Worm (Caenorhabditis elegans) whole organism, L2 larva: ENCODE results near the gene W10G6.6.

Experiments used
- C34F6.9 ChIP-seq: fragments of 150-350 bp; optimal IDR thresholded peaks from 2 replicates; lab custom pipeline; 2014; ENCODE audit warnings: missing biosample characterization, missing genetic modification characterization
- F13H6.1 ChIP-seq: sonication (generic microtip); optimal IDR thresholded peaks from 2 replicates; lab custom pipeline; 2016; ENCODE audit warnings: missing genetic modification characterization, missing compliant biosample characterization
- R02D3.7 ChIP-seq: fragments of 150-350 bp; optimal IDR thresholded peaks from 2 replicates; lab custom pipeline; 2014; ENCODE audit warnings: missing biosample characterization, missing genetic modification characterization
- Y55F3AM.14 ChIP-seq: fragments of 200-800 bp; sonication (Bioruptor generic); optimal IDR thresholded peaks from 2 replicates; lab custom pipeline; 2018; ENCODE audit warnings: mild to moderate bottlenecking, missing genetic modification characterization, missing compliant biosample characterization
- ZK546.5 ChIP-seq: sonication (generic microtip); optimal IDR thresholded peaks from 2 replicates; lab custom pipeline; 2017; ENCODE audit warnings: missing biosample characterization, missing genetic modification characterization
- alr-1 ChIP-seq: fragments of 150-350 bp; optimal IDR thresholded peaks from 2 replicates; lab custom pipeline; 2014; ENCODE audit warnings: missing biosample characterization, missing genetic modification characterization
- aly-2 ChIP-seq: fragments of 150-350 bp; optimal IDR thresholded peaks from 2 replicates; lab custom pipeline; 2014; ENCODE audit warnings: missing biosample characterization, missing genetic modification characterization
- ama-1 ChIP-seq: fragments of 150-350 bp; optimal IDR thresholded peaks from 2 replicates; lab custom pipeline; 2018; ENCODE audit warnings: inconsistent platforms
- blmp-1 ChIP-seq: sonication (generic microtip); optimal IDR thresholded peaks from 2 replicates; lab custom pipeline; 2017; ENCODE audit warnings: missing genetic modification characterization, mild to moderate bottlenecking, missing compliant biosample characterization, antibody characterized with exemption, moderate library complexity; ENCODE audit not compliant: insufficient read depth
- ceh-16 ChIP-seq: fragments of 150-350 bp; optimal IDR thresholded peaks from 2 replicates; lab custom pipeline; 2014; ENCODE audit warnings: missing biosample characterization, missing genetic modification characterization
- ceh-82 ChIP-seq: fragments of 150-350 bp; optimal IDR thresholded peaks from 2 replicates; lab custom pipeline; 2014; ENCODE audit warnings: missing biosample characterization, missing genetic modification characterization
- crh-2 ChIP-seq: sonication (generic microtip); optimal IDR thresholded peaks from 2 replicates; lab custom pipeline; 2017; ENCODE audit warnings: missing biosample characterization, missing genetic modification characterization
- dmd-4 ChIP-seq: sonication (generic microtip); optimal IDR thresholded peaks from 2 replicates; lab custom pipeline; 2017; ENCODE audit warnings: missing biosample characterization, missing genetic modification characterization
- egl-27 ChIP-seq: sonication (generic microtip); optimal IDR thresholded peaks from 3 replicates; lab custom pipeline; 2017; ENCODE audit warnings: missing biosample characterization, missing genetic modification reagents, missing genetic modification characterization
- elt-1 ChIP-seq: fragments of 150-350 bp; optimal IDR thresholded peaks from 2 replicates; lab custom pipeline; 2014; ENCODE audit warnings: missing biosample characterization, missing genetic modification characterization
- elt-3 ChIP-seq: sonication (generic microtip); optimal IDR thresholded peaks from 2 replicates; lab custom pipeline; 2017; ENCODE audit warnings: missing biosample characterization, missing genetic modification characterization
- fos-1 ChIP-seq: fragments of 150-350 bp; optimal IDR thresholded peaks from 2 replicates; lab custom pipeline; 2014; ENCODE audit warnings: missing biosample characterization, missing genetic modification characterization
- gmeb-1 ChIP-seq: fragments of 150-350 bp; optimal IDR thresholded peaks from 2 replicates; lab custom pipeline; 2014; ENCODE audit warnings: missing biosample characterization, missing genetic modification characterization
- lin-11 ChIP-seq: fragments of 150-350 bp; sonication (generic microtip); optimal IDR thresholded peaks from 2 replicates; lab custom pipeline; 2014; ENCODE audit warnings: missing biosample characterization, missing genetic modification characterization, inconsistent platforms, mixed read lengths
- lin-13 ChIP-seq: fragments of 150-350 bp; optimal IDR thresholded peaks from 2 replicates; lab custom pipeline; 2014; ENCODE audit warnings: missing biosample characterization, missing genetic modification reagents, missing genetic modification characterization
- lin-39 ChIP-seq: fragments of 150-350 bp; optimal IDR thresholded peaks from 2 replicates; lab custom pipeline; 2014; ENCODE audit warnings: missing biosample characterization, missing genetic modification reagents, missing genetic modification characterization
- lsy-2 ChIP-seq, 2 experiments: fragments of 150-350 bp in 1 of 2; sonication (generic microtip) in 1 of 2; optimal IDR thresholded peaks; 2 replicates each; lab custom pipeline; 2014 to 2017; ENCODE audit warnings: missing biosample characterization in 2 of 2, missing genetic modification characterization in 2 of 2
- mab-5 ChIP-seq: fragments of 150-350 bp; optimal IDR thresholded peaks from 2 replicates; lab custom pipeline; 2014; ENCODE audit warnings: missing biosample characterization, missing genetic modification characterization
- mbf-1 ChIP-seq: sonication (generic microtip); optimal IDR thresholded peaks from 2 replicates; lab custom pipeline; 2017; ENCODE audit warnings: missing biosample characterization, missing genetic modification characterization
- mdl-1 ChIP-seq, 2 experiments: fragments of 150-350 bp in 1 of 2; sonication (generic microtip) in 1 of 2; optimal IDR thresholded peaks; 2 replicates each; lab custom pipeline; 2017; ENCODE audit warnings: missing biosample characterization in 2 of 2, missing genetic modification characterization in 2 of 2
- nhr-10 ChIP-seq: sonication (generic microtip); optimal IDR thresholded peaks from 2 replicates; lab custom pipeline; 2017; ENCODE audit warnings: missing biosample characterization, missing genetic modification characterization
- nhr-11 ChIP-seq: fragments of 150-350 bp; optimal IDR thresholded peaks from 2 replicates; lab custom pipeline; 2014; ENCODE audit warnings: missing biosample characterization, missing genetic modification characterization
- nhr-12 ChIP-seq: fragments of 150-350 bp; optimal IDR thresholded peaks from 2 replicates; lab custom pipeline; 2014; ENCODE audit warnings: missing biosample characterization, missing genetic modification characterization
- nhr-21 ChIP-seq: fragments of 150-350 bp; optimal IDR thresholded peaks from 2 replicates; lab custom pipeline; 2014; ENCODE audit warnings: missing biosample characterization, missing genetic modification characterization
- nhr-23 ChIP-seq: fragments of 150-350 bp; optimal IDR thresholded peaks from 2 replicates; lab custom pipeline; 2014; ENCODE audit warnings: missing biosample characterization, missing genetic modification reagents, missing genetic modification characterization
- nhr-237 ChIP-seq: fragments of 150-350 bp; optimal IDR thresholded peaks from 2 replicates; lab custom pipeline; 2014; ENCODE audit warnings: missing biosample characterization, missing genetic modification characterization
- nhr-25 ChIP-seq: fragments of 150-350 bp; sonication (generic microtip); optimal IDR thresholded peaks from 3 replicates; lab custom pipeline; 2014; ENCODE audit warnings: missing biosample characterization, missing genetic modification characterization
- nhr-6 ChIP-seq: fragments of 150-350 bp; optimal IDR thresholded peaks from 2 replicates; lab custom pipeline; 2014; ENCODE audit warnings: missing biosample characterization, missing genetic modification characterization
- nhr-77 ChIP-seq: fragments of 150-350 bp; optimal IDR thresholded peaks from 2 replicates; lab custom pipeline; 2014; ENCODE audit warnings: missing biosample characterization, missing genetic modification characterization
- peb-1 ChIP-seq: fragments of 150-350 bp; optimal IDR thresholded peaks from 2 replicates; lab custom pipeline; 2014; ENCODE audit warnings: missing biosample characterization, missing genetic modification characterization
- sem-4 ChIP-seq: fragments of 150-350 bp; optimal IDR thresholded peaks from 2 replicates; lab custom pipeline; 2014; ENCODE audit warnings: missing biosample characterization, missing genetic modification reagents, missing genetic modification characterization
- skn-1 ChIP-seq: sonication (generic microtip); optimal IDR thresholded peaks from 2 replicates; lab custom pipeline; 2017; ENCODE audit warnings: missing biosample characterization, missing genetic modification characterization
- sma-3 ChIP-seq: sonication (generic microtip); optimal IDR thresholded peaks from 2 replicates; lab custom pipeline; 2016; ENCODE audit warnings: missing genetic modification reagents, missing genetic modification characterization, missing compliant biosample characterization
- sma-9 ChIP-seq, 2 experiments: fragments of 150-350 bp in 1 of 2; sonication (generic microtip) in 1 of 2; optimal IDR thresholded peaks; 2 replicates each; lab custom pipeline; 2014 to 2016; ENCODE audit warnings: missing genetic modification characterization in 2 of 2, mild to moderate bottlenecking in 1 of 2, missing biosample characterization in 1 of 2, missing compliant biosample characterization in 1 of 2, missing genetic modification reagents in 1 of 2, moderate library complexity in 1 of 2
- snpc-4 ChIP-seq: fragments of 150-350 bp; optimal IDR thresholded peaks from 2 replicates; lab custom pipeline; 2014; ENCODE audit warnings: missing biosample characterization, missing genetic modification characterization
- unc-39 ChIP-seq: fragments of 150-350 bp; optimal IDR thresholded peaks from 2 replicates; lab custom pipeline; 2014; ENCODE audit warnings: missing biosample characterization, missing genetic modification characterization
- unc-55 ChIP-seq: fragments of 150-350 bp; sonication (generic microtip); optimal IDR thresholded peaks from 3 replicates; lab custom pipeline; 2014; ENCODE audit warnings: missing biosample characterization, missing genetic modification reagents, missing genetic modification characterization
- unc-62 ChIP-seq: fragments of 150-350 bp; optimal IDR thresholded peaks from 2 replicates; lab custom pipeline; 2014; ENCODE audit warnings: missing biosample characterization, missing genetic modification reagents, missing genetic modification characterization
- zag-1 ChIP-seq: fragments of 150-350 bp; optimal IDR thresholded peaks from 2 replicates; lab custom pipeline; 2014; ENCODE audit warnings: missing biosample characterization, missing genetic modification characterization
- ztf-1 ChIP-seq: fragments of 200-800 bp; sonication (Bioruptor generic); conservative IDR thresholded peaks from 2 replicates; pipeline ENCODE4 v1.3.6; 2022; ENCODE audit warnings: missing genetic modification characterization, missing compliant biosample characterization
- ztf-11 ChIP-seq: sonication (generic microtip); optimal IDR thresholded peaks from 2 replicates; lab custom pipeline; 2017; ENCODE audit warnings: missing biosample characterization, missing genetic modification characterization
- ztf-4 ChIP-seq: fragments of 150-350 bp; optimal IDR thresholded peaks from 2 replicates; lab custom pipeline; 2014; ENCODE audit warnings: missing biosample characterization, missing genetic modification characterization

The W10G6.6 gene

DNA sequence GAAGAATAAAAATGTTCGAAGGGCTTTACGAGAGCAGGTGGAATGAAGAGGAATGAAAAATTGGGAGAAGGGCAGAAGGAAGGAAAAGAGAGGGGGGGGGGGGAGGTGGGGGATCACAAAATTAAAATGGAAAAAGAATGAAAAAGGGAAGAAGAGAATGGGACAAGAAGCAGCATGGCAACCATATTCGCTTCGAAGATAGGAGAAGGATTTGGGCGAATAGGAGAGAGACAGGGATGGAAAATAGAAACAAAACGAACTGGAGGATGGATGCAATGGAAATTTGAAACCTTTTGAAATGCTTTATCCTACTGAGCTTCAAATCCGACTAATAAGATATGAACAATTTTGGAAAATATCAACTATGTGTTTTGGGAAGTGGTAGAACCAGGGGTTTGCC, at the start of gene W10G6.6:
Gene W10G6.6, minus strand, starts transcription at position 101 of the 400 bp plus-strand sequence.
- TF ChIP-seq alr-1 (tag; lab: Kevin White, UChicago) (no peak), nhr-10 (no peak), zag-1 (tag; lab: Kevin White, UChicago) (no peak), lsy-2 (tag; optimal IDR thresholded peaks at IDR 0.05; lab: Kevin White, UChicago) (no peak), sma-3 (GFP tag; lab: Kevin White, UChicago) (no peak), ceh-82 (tag; lab: Kevin White, UChicago) (no peak)
- TF ChIP-seq, all 48 proteins: peak for 0

DNA sequence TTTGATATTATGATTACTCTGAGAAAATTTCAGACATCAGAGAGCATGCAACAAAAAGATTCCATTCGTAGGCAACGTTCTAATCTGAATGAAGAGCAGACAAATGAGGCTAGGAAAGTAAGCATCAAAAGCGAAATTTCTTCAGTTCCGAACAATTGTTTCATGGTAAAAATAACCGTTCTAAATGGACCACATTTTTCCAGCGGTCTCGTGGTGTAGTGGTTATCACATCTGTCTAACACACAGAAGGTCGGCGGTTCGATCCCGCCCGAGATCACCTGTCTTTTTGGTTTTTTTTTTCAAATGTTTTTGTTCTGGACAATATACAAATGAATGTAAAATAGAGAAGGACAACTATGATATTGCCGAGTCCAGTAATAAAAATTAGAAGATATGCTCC, 49.3 kb upstream of the W10G6.6 start, which contains the start of gene twk-21:
Gene twk-21, plus strand, starts transcription at position 34 of the 400 bp plus-strand sequence.
- TF ChIP-seq nhr-21 (tag; lab: Kevin White, UChicago) (no peak), ztf-11 (tag; lab: Kevin White, UChicago) (no peak), mab-5 (tag; lab: Kevin White, UChicago) (no peak), alr-1 (tag; lab: Kevin White, UChicago) (no peak), lin-39 (tag; lab: Kevin White, UChicago) (no peak)

DNA sequence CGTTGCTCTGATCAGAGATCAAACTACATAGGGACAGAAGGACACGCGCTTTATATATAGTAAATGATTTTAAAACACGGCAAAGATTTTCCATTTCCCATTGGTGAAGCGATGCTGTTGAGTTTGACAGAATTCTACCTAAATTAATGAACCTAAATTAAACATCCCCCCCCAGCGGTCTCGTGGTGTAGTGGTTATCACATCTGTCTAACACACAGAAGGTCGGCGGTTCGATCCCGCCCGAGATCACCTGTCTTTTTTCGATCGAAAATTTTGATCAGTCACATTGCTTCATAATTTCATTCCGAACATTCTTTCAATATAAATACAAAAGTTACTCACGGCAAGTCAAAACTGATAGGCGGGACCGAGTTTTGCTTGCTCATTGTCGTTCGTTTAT, 48.6 kb upstream of the W10G6.6 start:
- peak; percentile 3 for TF ChIP-seq fos-1 (tag; lab: Kevin White, UChicago)

DNA sequence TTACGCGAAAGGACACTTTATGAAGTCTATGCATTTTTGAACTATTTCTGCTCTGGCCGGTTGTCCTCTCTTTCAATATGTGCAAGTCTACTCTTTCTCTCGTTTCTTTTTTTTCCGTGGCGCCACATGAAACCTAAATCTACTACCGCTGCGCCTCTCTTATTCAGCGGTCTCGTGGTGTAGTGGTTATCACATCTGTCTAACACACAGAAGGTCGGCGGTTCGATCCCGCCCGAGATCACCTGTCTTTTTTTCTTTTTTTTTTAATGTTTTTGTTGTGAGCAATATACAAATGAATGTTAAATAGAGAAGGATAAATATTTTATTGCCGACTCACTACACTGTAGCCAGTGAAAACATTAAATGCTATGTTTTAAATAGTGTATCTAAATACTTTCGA, 47.6 kb upstream of the W10G6.6 start:
- TF ChIP-seq nhr-23 (no peak), nhr-237 (tag; lab: Kevin White, UChicago) (no peak), unc-62 (GFP tag; lab: Kevin White, UChicago) (no peak), C34F6.9 (tag; lab: Kevin White, UChicago) (peak; percentile 31), ZK546.5 (tag; lab: Kevin White, UChicago) (no peak), alr-1 (tag; lab: Kevin White, UChicago) (no peak), ztf-4 (tag; lab: Kevin White, UChicago) (peak; percentile 15), Y55F3AM.14 (GFP tag; lab: Kevin White, UChicago) (no peak), ama-1 (lab: Kevin White, UChicago) (no peak), lin-13 (GFP tag; lab: Kevin White, UChicago) (peak; percentile 64), nhr-77 (tag; lab: Kevin White, UChicago) (no peak), ztf-1 (no peak), elt-3 (tag; lab: Kevin White, UChicago) (no peak), skn-1 (tag; lab: Kevin White, UChicago) (no peak), mdl-1 (tag; optimal IDR thresholded peaks at IDR 0.05; lab: Kevin White, UChicago) (peak in 1 of 2 experiments; percentile 8), nhr-6 (no peak), F13H6.1 (tag; lab: Kevin White, UChicago) (peak; percentile 57), nhr-21 (tag; lab: Kevin White, UChicago) (peak; percentile 14), aly-2 (tag; lab: Kevin White, UChicago) (no peak), crh-2 (tag; lab: Kevin White, UChicago) (peak; percentile 67), lin-11 (tag; lab: Kevin White, UChicago) (peak; percentile 26), peb-1 (no peak), unc-39 (no peak), sma-9 (GFP tag; optimal IDR thresholded peaks at IDR 0.05; lab: Kevin White, UChicago) (peak; percentile 69), sma-9 (tag; optimal IDR thresholded peaks at IDR 0.05; lab: Kevin White, UChicago) (no peak), nhr-25 (tag; lab: Kevin White, UChicago) (peak; percentile 16), nhr-12 (no peak), ztf-11 (tag; lab: Kevin White, UChicago) (no peak), mab-5 (tag; lab: Kevin White, UChicago) (peak; percentile 21), egl-27 (tag; lab: Kevin White, UChicago) (peak; percentile 35), nhr-11 (tag; lab: Kevin White, UChicago) (no peak), ceh-82 (tag; lab: Kevin White, UChicago) (peak; percentile 14), R02D3.7 (tag; lab: Kevin White, UChicago) (no peak), sma-3 (GFP tag; lab: Kevin White, UChicago) (peak; percentile 45), ceh-16 (tag; lab: Kevin White, UChicago) (no peak), dmd-4 (tag; lab: Kevin White, UChicago) (no peak), lin-39 (tag; lab: Kevin White, UChicago) (no peak), mbf-1 (tag; lab: Kevin White, UChicago) (no peak), lsy-2 (tag; optimal IDR thresholded peaks at IDR 0.05; lab: Kevin White, UChicago) (peak; percentile 15 to 51), blmp-1 (tag; lab: Kevin White, UChicago) (no peak), nhr-10 (no peak), sem-4 (tag; lab: Kevin White, UChicago) (no peak), gmeb-1 (peak; percentile 51), unc-55 (GFP tag; lab: Kevin White, UChicago) (peak; percentile 70), elt-1 (no peak), fos-1 (tag; lab: Kevin White, UChicago) (peak; percentile 34), snpc-4 (tag; lab: Kevin White, UChicago) (peak; percentile 18)
